Fruit fly (Drosophila melanogaster): ENCODE measurements around the gene CG43185.

DNA sequence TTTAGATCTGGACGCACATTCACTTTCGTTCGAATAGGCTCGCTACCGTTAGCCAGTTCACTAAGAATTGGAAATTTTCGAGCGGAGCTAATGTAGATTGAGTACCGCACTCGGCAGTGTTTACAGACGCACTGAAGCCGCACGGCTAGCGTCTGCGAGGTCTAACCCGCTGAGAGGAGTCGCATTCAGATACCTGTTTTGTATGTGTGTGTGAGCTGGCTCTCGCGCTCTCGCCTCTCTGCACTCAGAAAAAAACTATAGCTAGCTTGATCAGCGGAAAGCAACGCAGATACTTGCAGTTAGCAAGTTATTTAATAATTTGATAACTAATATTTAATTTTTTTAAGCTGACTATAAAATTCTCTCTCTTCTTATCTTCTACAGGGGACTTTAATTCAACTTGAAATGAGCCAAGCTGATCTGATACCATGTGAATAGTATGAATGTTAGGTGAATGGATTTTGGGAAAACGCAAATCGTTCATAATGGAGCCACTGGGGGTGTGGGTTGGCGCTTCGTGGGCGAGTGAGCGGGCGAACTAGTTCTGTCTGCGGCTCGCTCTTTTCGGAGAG lies 5.2 kb upstream of the CG43185 start, which contains the start of gene rau:
- TF ChIP-seq Sin3A (optimal IDR thresholded peaks at IDR 0.05) (no peak), insv (optimal IDR thresholded peaks at IDR 0.05) (no peak), psq (optimal IDR thresholded peaks at IDR 0.05) (no peak), Myc (optimal IDR thresholded peaks at IDR 0.05) (no peak)
